Worm (Caenorhabditis elegans) whole organism, L3 larva: ENCODE measurements around the gene clec-5.

Source experiments
- elt-1 ChIP-seq: fragments of 150-350 bp; optimal IDR thresholded peaks from 2 replicates; lab custom pipeline; 2014; ENCODE audit warnings: missing biosample characterization, missing genetic modification characterization
- lin-15B ChIP-seq: fragments of 150-350 bp; optimal IDR thresholded peaks from 2 replicates; lab custom pipeline; 2014; ENCODE audit warnings: missing biosample characterization, missing genetic modification characterization
- nhr-23 ChIP-seq: fragments of 150-350 bp; optimal IDR thresholded peaks from 2 replicates; lab custom pipeline; 2014; ENCODE audit warnings: missing biosample characterization, missing genetic modification reagents, missing genetic modification characterization
- nhr-28 ChIP-seq: fragments of 150-350 bp; optimal IDR thresholded peaks from 2 replicates; lab custom pipeline; 2014; ENCODE audit warnings: missing biosample characterization, missing genetic modification characterization
- pha-4 ChIP-seq: fragments of 150-350 bp; optimal IDR thresholded peaks from 2 replicates; lab custom pipeline; 2014; ENCODE audit warnings: missing biosample characterization, missing genetic modification reagents, missing genetic modification characterization

DNA sequence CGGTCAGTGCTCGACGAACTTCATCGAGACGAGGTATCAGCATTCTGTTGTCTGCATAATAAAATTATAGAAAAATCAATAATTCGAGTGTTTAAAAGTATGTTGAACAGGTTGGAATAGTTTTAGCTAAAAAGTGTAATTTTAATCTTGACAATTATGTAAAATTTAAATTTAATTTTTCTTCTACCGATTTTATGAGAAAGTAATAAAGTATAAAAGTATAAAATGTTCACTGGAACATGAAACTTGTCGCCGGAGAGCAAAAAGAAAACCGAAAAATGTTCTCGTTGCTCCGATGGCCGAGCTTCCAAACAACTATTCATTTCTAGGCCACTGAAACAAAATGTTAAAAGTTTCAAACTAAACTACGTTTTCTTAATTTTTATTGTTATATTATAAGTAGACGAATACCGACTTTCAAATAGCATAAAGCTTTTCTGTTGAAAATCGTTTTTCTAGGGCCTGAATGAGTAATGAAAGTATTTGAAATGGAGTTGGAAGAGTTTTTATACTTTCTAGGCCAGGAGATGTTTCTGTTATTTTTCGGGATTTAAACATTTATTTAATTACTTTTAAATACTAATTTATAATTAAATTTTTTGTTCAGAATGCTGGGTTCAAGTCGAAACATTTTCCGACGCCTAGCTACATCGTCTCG is 21.5 kb downstream of the clec-5 start, which contains the start of the genes C35D10.10 and C35D10.5:
- TF ChIP-seq lin-15B (tag; lab: Kevin White, UChicago) (peak; percentile 1), pha-4 (tag; lab: Kevin White, UChicago) (no peak), nhr-28 (tag; lab: Kevin White, UChicago) (no peak), nhr-23 (tag; lab: Kevin White, UChicago) (no peak), elt-1 (tag; lab: Kevin White, UChicago) (no peak)
